Fruit fly (Drosophila melanogaster): Measurements from ENCODE around the gene dysc.

dysc gene

DNA sequence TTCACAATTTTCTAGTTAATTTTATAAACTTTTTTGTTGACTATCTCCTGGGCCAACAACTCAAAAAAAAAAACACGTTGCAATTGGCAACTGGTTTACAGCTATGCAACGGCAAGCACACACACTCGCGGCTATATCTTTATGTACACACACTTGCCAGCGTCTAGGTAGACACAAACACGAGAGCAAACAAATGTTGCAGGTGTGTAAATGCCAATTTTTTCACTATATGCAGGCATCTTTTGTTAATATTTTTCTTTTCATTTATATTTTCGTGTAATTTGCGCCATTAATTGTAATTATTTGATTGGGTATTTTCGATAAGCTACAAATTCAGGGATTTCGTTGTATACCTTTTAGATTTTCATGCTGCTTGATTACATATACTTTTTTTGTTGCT lies 21.6 kb upstream of the dysc start:
- TF ChIP-seq h (optimal IDR thresholded peaks at IDR 0.05) (no peak), Myc (optimal IDR thresholded peaks at IDR 0.05) (no peak), Sin3A (optimal IDR thresholded peaks at IDR 0.05) (no peak), insv (optimal IDR thresholded peaks at IDR 0.05) (no peak), ttk (optimal IDR thresholded peaks at IDR 0.05) (no peak), psq (optimal IDR thresholded peaks at IDR 0.05) (no peak)

DNA sequence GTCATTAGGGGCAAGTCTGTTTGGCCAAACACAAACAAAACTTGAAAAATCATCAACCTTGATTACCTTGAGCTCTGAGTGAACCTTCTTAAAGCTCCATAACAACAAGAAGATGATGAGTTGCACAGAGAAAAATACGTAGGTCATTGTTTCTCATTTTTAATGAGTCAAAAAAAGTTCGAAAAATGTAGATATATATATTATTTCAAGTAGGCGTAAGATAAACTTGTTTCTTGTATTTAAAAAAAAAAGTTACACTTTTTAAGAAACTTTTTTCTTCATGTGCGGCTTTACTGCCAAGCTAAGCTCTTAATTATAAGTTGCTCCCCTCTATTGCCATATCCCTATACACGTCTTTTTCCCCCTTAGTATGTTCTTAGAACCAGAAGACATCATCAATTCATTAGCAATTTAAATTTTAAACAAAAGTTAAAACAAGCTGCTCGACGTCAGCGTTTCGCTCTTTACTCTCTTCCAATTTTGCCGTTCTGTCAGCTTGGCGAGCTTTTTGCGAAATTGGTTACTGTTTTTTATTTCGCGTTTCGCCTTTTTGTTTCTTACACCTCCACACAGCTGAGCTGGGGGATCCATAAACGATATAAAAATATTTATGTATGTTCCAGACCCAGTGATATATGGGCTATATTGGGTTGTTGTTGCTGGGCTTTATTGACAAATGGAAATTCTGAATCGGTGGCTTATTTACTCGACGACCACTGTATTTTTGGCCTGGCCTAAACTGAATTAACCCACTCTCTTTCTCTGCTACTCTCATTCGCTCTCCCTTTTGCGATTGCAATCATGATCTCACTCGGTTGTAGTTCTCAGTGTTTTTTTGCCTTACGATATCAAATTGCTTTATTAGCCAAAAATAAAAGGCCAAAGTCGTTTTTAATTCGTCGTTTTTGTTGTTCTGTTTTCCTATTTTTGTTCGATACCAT lies 20.6 kb upstream of the dysc start:
- TF ChIP-seq Sin3A (optimal IDR thresholded peaks at IDR 0.05), result no peak
- no peak for TF ChIP-seq ttk (optimal IDR thresholded peaks at IDR 0.05)
- no peak for TF ChIP-seq h (optimal IDR thresholded peaks at IDR 0.05)
- no peak for TF ChIP-seq psq (optimal IDR thresholded peaks at IDR 0.05)
- TF ChIP-seq Myc (optimal IDR thresholded peaks at IDR 0.05), result no peak
- no peak for TF ChIP-seq insv (optimal IDR thresholded peaks at IDR 0.05)

DNA sequence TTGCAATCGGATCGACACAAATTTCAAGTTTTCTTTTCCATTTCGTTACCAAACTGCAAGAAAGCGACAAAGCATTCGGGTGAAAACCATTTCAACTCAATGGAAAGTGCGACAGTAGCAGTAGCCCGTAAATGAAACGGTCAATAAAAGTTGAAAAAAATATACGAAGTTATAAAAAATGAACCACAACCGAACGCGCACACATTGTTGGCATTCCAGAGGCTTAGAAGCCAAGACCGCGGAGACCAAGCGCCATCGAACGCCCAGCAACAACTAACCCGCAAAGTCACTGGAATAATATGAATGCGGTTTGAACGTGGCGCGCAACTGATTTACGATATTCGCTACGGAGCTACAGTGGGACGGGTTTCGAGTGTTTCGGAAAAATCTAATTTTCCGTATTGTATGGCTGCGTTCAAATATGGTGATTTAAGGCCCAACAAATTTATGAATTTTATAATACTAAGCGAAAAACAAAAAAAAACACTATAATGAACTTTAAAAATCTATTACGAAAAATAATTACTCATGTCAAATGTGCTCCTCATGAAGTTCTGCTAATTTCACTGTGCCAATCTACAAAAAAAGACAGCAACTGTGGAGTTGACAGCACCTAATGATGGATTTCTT lies 19.1 kb upstream of the dysc start:
- no peak for TF ChIP-seq Myc (optimal IDR thresholded peaks at IDR 0.05)
- TF ChIP-seq ttk (optimal IDR thresholded peaks at IDR 0.05), result no peak
- no peak for TF ChIP-seq h (optimal IDR thresholded peaks at IDR 0.05)
- TF ChIP-seq Sin3A (optimal IDR thresholded peaks at IDR 0.05), result no peak
- TF ChIP-seq psq (optimal IDR thresholded peaks at IDR 0.05), result no peak
- TF ChIP-seq insv (optimal IDR thresholded peaks at IDR 0.05), result no peak

DNA sequence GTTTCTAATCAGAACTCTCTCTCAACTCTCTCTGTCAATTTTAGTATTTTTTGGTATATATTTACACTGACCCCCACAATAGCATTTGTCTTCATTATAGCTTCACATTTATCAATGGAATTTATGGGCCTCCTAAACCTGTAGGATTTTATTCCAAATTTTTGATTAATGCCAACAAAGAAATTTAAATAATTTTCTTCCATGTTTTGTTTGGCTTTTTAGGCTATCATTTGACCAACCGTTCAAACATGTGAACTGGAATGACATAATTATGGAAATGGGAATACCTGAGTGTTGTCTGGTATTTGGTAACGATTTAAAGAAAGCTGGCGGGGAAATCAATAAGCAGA lies 17.6 kb upstream of the dysc start:
- TF ChIP-seq psq (optimal IDR thresholded peaks at IDR 0.05) (no peak), Myc (optimal IDR thresholded peaks at IDR 0.05) (no peak)

DNA sequence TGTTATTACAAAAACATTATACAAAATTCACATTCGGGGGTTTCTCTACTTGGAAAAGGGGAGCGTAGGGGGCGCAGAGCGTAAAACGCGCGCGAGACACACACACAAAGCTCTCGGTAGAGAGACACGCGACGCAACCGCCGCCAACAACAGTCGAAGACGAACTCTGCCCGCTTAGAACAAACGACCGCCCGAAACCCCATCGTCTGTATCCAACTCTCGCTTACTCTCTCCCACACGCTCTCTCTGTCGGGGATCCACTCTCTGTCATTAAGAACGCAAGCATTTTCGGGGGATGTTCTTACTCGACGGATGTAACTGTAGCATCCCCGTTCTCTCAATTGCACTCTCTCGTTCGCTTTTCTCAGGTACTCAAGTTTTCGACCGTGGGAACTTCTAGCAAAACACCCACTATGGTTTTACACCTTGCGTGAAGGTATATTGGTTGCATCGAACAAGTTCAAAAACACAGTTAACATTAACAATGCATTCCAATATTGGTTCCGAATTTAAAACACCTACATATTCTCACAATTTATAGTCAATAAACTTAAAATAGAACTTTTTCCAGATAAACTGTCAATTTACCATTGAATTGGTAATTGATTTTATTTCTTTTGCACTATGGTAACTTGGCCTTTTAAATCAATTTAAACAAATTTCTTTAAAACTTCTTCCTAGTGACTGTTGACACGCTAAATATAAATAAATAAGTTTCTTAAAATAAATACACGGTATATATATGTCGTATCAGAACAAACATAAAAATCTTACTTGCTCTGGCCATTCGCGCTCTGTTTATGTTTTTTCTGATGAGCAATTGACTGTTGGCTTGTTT lies 17.0 kb upstream of the dysc start:
- no peak for TF ChIP-seq Myc (optimal IDR thresholded peaks at IDR 0.05)
- no peak for TF ChIP-seq insv (optimal IDR thresholded peaks at IDR 0.05)
- no peak for TF ChIP-seq h (optimal IDR thresholded peaks at IDR 0.05)
- TF ChIP-seq psq (optimal IDR thresholded peaks at IDR 0.05), result no peak
- TF ChIP-seq Sin3A (optimal IDR thresholded peaks at IDR 0.05), result no peak
- TF ChIP-seq ttk (optimal IDR thresholded peaks at IDR 0.05), result no peak

DNA sequence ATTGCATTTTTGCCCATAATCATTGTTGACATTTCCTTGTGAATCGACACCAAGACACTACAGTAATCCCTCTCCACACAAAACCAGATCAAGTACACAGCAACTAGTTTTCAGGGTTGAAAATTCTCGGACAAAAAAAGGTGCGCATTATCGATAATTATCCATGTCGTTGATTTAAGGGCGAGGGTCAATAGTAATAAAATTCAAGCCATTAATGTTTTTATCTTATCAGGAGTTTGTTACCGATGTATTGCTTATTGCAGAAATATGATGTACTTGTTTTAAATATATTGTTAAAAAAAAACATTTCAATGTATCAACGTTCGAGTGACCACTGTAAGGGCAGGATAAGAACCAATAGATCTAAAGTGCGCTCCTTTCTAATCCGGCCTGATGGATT lies 15.7 kb upstream of the dysc start:
- no peak for TF ChIP-seq Sin3A (optimal IDR thresholded peaks at IDR 0.05)
- TF ChIP-seq ttk (optimal IDR thresholded peaks at IDR 0.05), result no peak
- TF ChIP-seq insv (optimal IDR thresholded peaks at IDR 0.05), result no peak
- no peak for TF ChIP-seq Myc (optimal IDR thresholded peaks at IDR 0.05)
- TF ChIP-seq psq (optimal IDR thresholded peaks at IDR 0.05), result no peak
- no peak for TF ChIP-seq h (optimal IDR thresholded peaks at IDR 0.05)

- TF ChIP-seq insv (optimal IDR thresholded peaks at IDR 0.05), result no peak
- no peak for TF ChIP-seq Myc (optimal IDR thresholded peaks at IDR 0.05)
- no peak for TF ChIP-seq psq (optimal IDR thresholded peaks at IDR 0.05)
- no peak for TF ChIP-seq Sin3A (optimal IDR thresholded peaks at IDR 0.05)
- no peak for TF ChIP-seq ttk (optimal IDR thresholded peaks at IDR 0.05)
- no peak for TF ChIP-seq h (optimal IDR thresholded peaks at IDR 0.05)
These were observed 14.7 kb upstream of the dysc start for dm6 chr3L:13917589-13918198.

- TF ChIP-seq psq (optimal IDR thresholded peaks at IDR 0.05) (no peak), h (optimal IDR thresholded peaks at IDR 0.05) (no peak), ttk (optimal IDR thresholded peaks at IDR 0.05) (no peak), Myc (optimal IDR thresholded peaks at IDR 0.05) (no peak), Sin3A (optimal IDR thresholded peaks at IDR 0.05) (no peak), insv (optimal IDR thresholded peaks at IDR 0.05) (no peak)
These were observed 11.5 kb upstream of the dysc start for dm6 chr3L:13914573-13914972.

DNA sequence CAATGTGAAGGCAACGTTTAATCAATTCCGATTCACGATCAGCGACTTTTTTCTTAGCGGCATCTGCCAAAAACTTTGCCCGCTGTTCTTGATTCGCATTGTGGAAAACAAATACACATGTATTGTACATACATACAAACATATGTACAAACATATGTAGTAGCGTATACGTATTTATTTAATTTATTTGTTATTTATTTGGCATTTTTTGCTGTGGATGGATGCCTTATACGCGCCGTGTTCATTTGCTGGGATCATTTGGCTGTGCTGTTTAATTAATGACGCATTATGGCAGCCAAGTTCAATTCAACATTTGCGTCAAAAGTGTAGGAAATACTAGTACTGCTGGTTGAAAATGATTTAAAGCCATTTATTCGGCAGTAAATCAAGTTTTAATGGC lies 9.7 kb upstream of the dysc start:
- no peak for TF ChIP-seq ttk (optimal IDR thresholded peaks at IDR 0.05)
- no peak for TF ChIP-seq h (optimal IDR thresholded peaks at IDR 0.05)
- TF ChIP-seq Sin3A (optimal IDR thresholded peaks at IDR 0.05), result no peak
- TF ChIP-seq psq (optimal IDR thresholded peaks at IDR 0.05), result no peak
- no peak for TF ChIP-seq insv (optimal IDR thresholded peaks at IDR 0.05)
- no peak for TF ChIP-seq Myc (optimal IDR thresholded peaks at IDR 0.05)

dm6 chr3L:13911649-13912260 lies 8.7 kb upstream of the dysc start:
- no peak for TF ChIP-seq insv (optimal IDR thresholded peaks at IDR 0.05)
- no peak for TF ChIP-seq Sin3A (optimal IDR thresholded peaks at IDR 0.05)
- no peak for TF ChIP-seq Myc (optimal IDR thresholded peaks at IDR 0.05)
- no peak for TF ChIP-seq h (optimal IDR thresholded peaks at IDR 0.05)

- TF ChIP-seq Sin3A (optimal IDR thresholded peaks at IDR 0.05) (no peak), Myc (optimal IDR thresholded peaks at IDR 0.05) (no peak), h (optimal IDR thresholded peaks at IDR 0.05) (no peak), ttk (optimal IDR thresholded peaks at IDR 0.05) (no peak), psq (optimal IDR thresholded peaks at IDR 0.05) (no peak), insv (optimal IDR thresholded peaks at IDR 0.05) (no peak)
These were observed 2.5 kb upstream of the dysc start for dm6 chr3L:13905515-13905914.
